Worm (Caenorhabditis elegans) whole organism, L2 larva: ENCODE data around the gene ins-16.
A peak's percentile ranks its signal among the peaks of the same experiment; 100 is the strongest.

Experiments used
- C34F6.9 ChIP-seq: fragments of 150-350 bp; optimal IDR thresholded peaks from 2 replicates; lab custom pipeline; 2014; ENCODE audit warnings: missing biosample characterization, missing genetic modification characterization
- F13H6.1 ChIP-seq: sonication (generic microtip); optimal IDR thresholded peaks from 2 replicates; lab custom pipeline; 2016; ENCODE audit warnings: missing genetic modification characterization, missing compliant biosample characterization
- R02D3.7 ChIP-seq: fragments of 150-350 bp; optimal IDR thresholded peaks from 2 replicates; lab custom pipeline; 2014; ENCODE audit warnings: missing biosample characterization, missing genetic modification characterization
- Y55F3AM.14 ChIP-seq: fragments of 200-800 bp; sonication (Bioruptor generic); optimal IDR thresholded peaks from 2 replicates; lab custom pipeline; 2018; ENCODE audit warnings: mild to moderate bottlenecking, missing genetic modification characterization, missing compliant biosample characterization
- ZK546.5 ChIP-seq: sonication (generic microtip); optimal IDR thresholded peaks from 2 replicates; lab custom pipeline; 2017; ENCODE audit warnings: missing biosample characterization, missing genetic modification characterization
- aly-2 ChIP-seq: fragments of 150-350 bp; optimal IDR thresholded peaks from 2 replicates; lab custom pipeline; 2014; ENCODE audit warnings: missing biosample characterization, missing genetic modification characterization
- ama-1 ChIP-seq: fragments of 150-350 bp; optimal IDR thresholded peaks from 2 replicates; lab custom pipeline; 2018; ENCODE audit warnings: inconsistent platforms
- blmp-1 ChIP-seq: sonication (generic microtip); optimal IDR thresholded peaks from 2 replicates; lab custom pipeline; 2017; ENCODE audit warnings: missing genetic modification characterization, mild to moderate bottlenecking, missing compliant biosample characterization, antibody characterized with exemption, moderate library complexity; ENCODE audit not compliant: insufficient read depth
- ceh-16 ChIP-seq: fragments of 150-350 bp; optimal IDR thresholded peaks from 2 replicates; lab custom pipeline; 2014; ENCODE audit warnings: missing biosample characterization, missing genetic modification characterization
- ceh-82 ChIP-seq: fragments of 150-350 bp; optimal IDR thresholded peaks from 2 replicates; lab custom pipeline; 2014; ENCODE audit warnings: missing biosample characterization, missing genetic modification characterization
- crh-2 ChIP-seq: sonication (generic microtip); optimal IDR thresholded peaks from 2 replicates; lab custom pipeline; 2017; ENCODE audit warnings: missing biosample characterization, missing genetic modification characterization
- dmd-4 ChIP-seq: sonication (generic microtip); optimal IDR thresholded peaks from 2 replicates; lab custom pipeline; 2017; ENCODE audit warnings: missing biosample characterization, missing genetic modification characterization
- egl-27 ChIP-seq: sonication (generic microtip); optimal IDR thresholded peaks from 3 replicates; lab custom pipeline; 2017; ENCODE audit warnings: missing biosample characterization, missing genetic modification reagents, missing genetic modification characterization
- elt-1 ChIP-seq: fragments of 150-350 bp; optimal IDR thresholded peaks from 2 replicates; lab custom pipeline; 2014; ENCODE audit warnings: missing biosample characterization, missing genetic modification characterization
- elt-3 ChIP-seq: sonication (generic microtip); optimal IDR thresholded peaks from 2 replicates; lab custom pipeline; 2017; ENCODE audit warnings: missing biosample characterization, missing genetic modification characterization
- lin-11 ChIP-seq: fragments of 150-350 bp; sonication (generic microtip); optimal IDR thresholded peaks from 2 replicates; lab custom pipeline; 2014; ENCODE audit warnings: missing biosample characterization, missing genetic modification characterization, inconsistent platforms, mixed read lengths
- lin-13 ChIP-seq: fragments of 150-350 bp; optimal IDR thresholded peaks from 2 replicates; lab custom pipeline; 2014; ENCODE audit warnings: missing biosample characterization, missing genetic modification reagents, missing genetic modification characterization
- lin-39 ChIP-seq: fragments of 150-350 bp; optimal IDR thresholded peaks from 2 replicates; lab custom pipeline; 2014; ENCODE audit warnings: missing biosample characterization, missing genetic modification reagents, missing genetic modification characterization
- lsy-2 ChIP-seq, 2 experiments: fragments of 150-350 bp in 1 of 2; sonication (generic microtip) in 1 of 2; optimal IDR thresholded peaks; 2 replicates each; lab custom pipeline; 2014 to 2017; ENCODE audit warnings: missing biosample characterization in 2 of 2, missing genetic modification characterization in 2 of 2
- mab-5 ChIP-seq: fragments of 150-350 bp; optimal IDR thresholded peaks from 2 replicates; lab custom pipeline; 2014; ENCODE audit warnings: missing biosample characterization, missing genetic modification characterization
- mdl-1 ChIP-seq, 2 experiments: fragments of 150-350 bp in 1 of 2; sonication (generic microtip) in 1 of 2; optimal IDR thresholded peaks; 2 replicates each; lab custom pipeline; 2017; ENCODE audit warnings: missing biosample characterization in 2 of 2, missing genetic modification characterization in 2 of 2
- nhr-10 ChIP-seq: sonication (generic microtip); optimal IDR thresholded peaks from 2 replicates; lab custom pipeline; 2017; ENCODE audit warnings: missing biosample characterization, missing genetic modification characterization
- nhr-11 ChIP-seq: fragments of 150-350 bp; optimal IDR thresholded peaks from 2 replicates; lab custom pipeline; 2014; ENCODE audit warnings: missing biosample characterization, missing genetic modification characterization
- nhr-129 ChIP-seq: fragments of 150-350 bp; optimal IDR thresholded peaks from 2 replicates; lab custom pipeline; 2014; ENCODE audit warnings: missing biosample characterization, missing genetic modification characterization
- nhr-21 ChIP-seq: fragments of 150-350 bp; optimal IDR thresholded peaks from 2 replicates; lab custom pipeline; 2014; ENCODE audit warnings: missing biosample characterization, missing genetic modification characterization
- nhr-237 ChIP-seq: fragments of 150-350 bp; optimal IDR thresholded peaks from 2 replicates; lab custom pipeline; 2014; ENCODE audit warnings: missing biosample characterization, missing genetic modification characterization
- nhr-6 ChIP-seq: fragments of 150-350 bp; optimal IDR thresholded peaks from 2 replicates; lab custom pipeline; 2014; ENCODE audit warnings: missing biosample characterization, missing genetic modification characterization
- nhr-77 ChIP-seq: fragments of 150-350 bp; optimal IDR thresholded peaks from 2 replicates; lab custom pipeline; 2014; ENCODE audit warnings: missing biosample characterization, missing genetic modification characterization
- peb-1 ChIP-seq: fragments of 150-350 bp; optimal IDR thresholded peaks from 2 replicates; lab custom pipeline; 2014; ENCODE audit warnings: missing biosample characterization, missing genetic modification characterization
- skn-1 ChIP-seq: sonication (generic microtip); optimal IDR thresholded peaks from 2 replicates; lab custom pipeline; 2017; ENCODE audit warnings: missing biosample characterization, missing genetic modification characterization
- sma-9 ChIP-seq, 2 experiments: fragments of 150-350 bp in 1 of 2; sonication (generic microtip) in 1 of 2; optimal IDR thresholded peaks; 2 replicates each; lab custom pipeline; 2014 to 2016; ENCODE audit warnings: missing genetic modification characterization in 2 of 2, mild to moderate bottlenecking in 1 of 2, missing biosample characterization in 1 of 2, missing compliant biosample characterization in 1 of 2, missing genetic modification reagents in 1 of 2, moderate library complexity in 1 of 2
- snpc-4 ChIP-seq: fragments of 150-350 bp; optimal IDR thresholded peaks from 2 replicates; lab custom pipeline; 2014; ENCODE audit warnings: missing biosample characterization, missing genetic modification characterization
- unc-39 ChIP-seq: fragments of 150-350 bp; optimal IDR thresholded peaks from 2 replicates; lab custom pipeline; 2014; ENCODE audit warnings: missing biosample characterization, missing genetic modification characterization
- unc-55 ChIP-seq: fragments of 150-350 bp; sonication (generic microtip); optimal IDR thresholded peaks from 3 replicates; lab custom pipeline; 2014; ENCODE audit warnings: missing biosample characterization, missing genetic modification reagents, missing genetic modification characterization
- unc-62 ChIP-seq: fragments of 150-350 bp; optimal IDR thresholded peaks from 2 replicates; lab custom pipeline; 2014; ENCODE audit warnings: missing biosample characterization, missing genetic modification reagents, missing genetic modification characterization
- zag-1 ChIP-seq: fragments of 150-350 bp; optimal IDR thresholded peaks from 2 replicates; lab custom pipeline; 2014; ENCODE audit warnings: missing biosample characterization, missing genetic modification characterization
- ztf-1 ChIP-seq: fragments of 200-800 bp; sonication (Bioruptor generic); conservative IDR thresholded peaks from 2 replicates; pipeline ENCODE4 v1.3.6; 2022; ENCODE audit warnings: missing genetic modification characterization, missing compliant biosample characterization
- ztf-11 ChIP-seq: sonication (generic microtip); optimal IDR thresholded peaks from 2 replicates; lab custom pipeline; 2017; ENCODE audit warnings: missing biosample characterization, missing genetic modification characterization
- ztf-4 ChIP-seq: fragments of 150-350 bp; optimal IDR thresholded peaks from 2 replicates; lab custom pipeline; 2014; ENCODE audit warnings: missing biosample characterization, missing genetic modification characterization

Gene ins-16

DNA sequence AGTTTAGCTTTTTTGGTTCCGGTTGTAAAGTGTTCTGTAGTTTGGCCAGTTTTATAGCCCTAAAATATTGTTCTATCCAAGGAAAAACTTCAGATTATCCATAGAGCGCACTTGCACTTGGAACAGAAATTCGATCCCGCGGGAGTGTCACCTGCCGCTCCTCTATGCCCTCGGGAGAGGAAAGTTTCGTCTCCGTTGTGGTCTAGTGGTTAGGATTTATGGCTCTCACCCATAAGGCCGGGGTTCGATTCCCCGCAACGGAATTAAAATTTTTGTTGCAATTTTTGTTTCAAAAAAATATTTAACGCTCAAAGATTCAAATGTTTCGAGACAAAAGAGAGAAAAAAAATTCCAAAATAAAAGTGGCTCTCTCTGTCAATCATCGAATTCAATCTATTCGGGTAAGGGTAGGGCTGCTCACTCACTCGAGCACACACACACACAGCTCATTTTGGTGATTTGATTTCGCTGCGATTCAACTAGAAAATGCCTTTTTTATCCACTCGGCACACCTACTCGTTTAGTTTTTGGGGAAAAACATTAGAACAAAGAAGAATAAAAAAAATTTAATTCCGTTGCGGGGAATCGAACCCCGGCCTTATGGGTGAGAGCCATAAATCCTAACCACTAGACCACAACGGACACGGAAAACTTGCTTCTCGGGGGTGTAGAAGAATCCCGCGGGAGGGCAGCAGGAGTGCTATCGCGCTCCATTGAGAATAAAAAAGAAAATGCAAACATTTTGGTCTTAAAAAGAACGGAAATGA is 28.2 kb downstream of the ins-16 start:
- no peak for TF ChIP-seq unc-55
- peak; percentile 17 for TF ChIP-seq crh-2 (tag; lab: Kevin White, UChicago)
- no peak for TF ChIP-seq lin-39 (tag; lab: Kevin White, UChicago)
- TF ChIP-seq Y55F3AM.14 (GFP tag; lab: Kevin White, UChicago), result no peak
- TF ChIP-seq mab-5 (tag; lab: Kevin White, UChicago), result no peak
- TF ChIP-seq C34F6.9, result no peak
- no peak for TF ChIP-seq skn-1
- TF ChIP-seq nhr-129 (tag; lab: Kevin White, UChicago), result peak; percentile 44
- TF ChIP-seq ztf-1 (GFP tag; lab: Robert Waterston, UW), result 0 out of 2 replicates have a peak, but pooled peaks have one; percentile 19
- no peak for TF ChIP-seq aly-2 (tag; lab: Kevin White, UChicago)
- peak; percentile 18 for TF ChIP-seq lin-13 (GFP tag; lab: Kevin White, UChicago)
- no peak for TF ChIP-seq mdl-1 (tag; optimal IDR thresholded peaks at IDR 0.05; lab: Kevin White, UChicago)
- peak; percentile 16 for TF ChIP-seq F13H6.1 (tag; lab: Kevin White, UChicago)
- no peak for TF ChIP-seq nhr-11 (tag; lab: Kevin White, UChicago)
- no peak for TF ChIP-seq peb-1 (tag; lab: Kevin White, UChicago)
- TF ChIP-seq elt-3, result no peak
- TF ChIP-seq ama-1, result no peak
- TF ChIP-seq lsy-2 (tag; optimal IDR thresholded peaks at IDR 0.05; lab: Kevin White, UChicago), result no peak
- TF ChIP-seq unc-39, result no peak
- TF ChIP-seq sma-9 (GFP tag; optimal IDR thresholded peaks at IDR 0.05; lab: Kevin White, UChicago), result no peak
- no peak for TF ChIP-seq sma-9 (tag; optimal IDR thresholded peaks at IDR 0.05; lab: Kevin White, UChicago)
- no peak for TF ChIP-seq blmp-1 (tag; lab: Kevin White, UChicago)
- no peak for TF ChIP-seq nhr-77 (tag; lab: Kevin White, UChicago)
- TF ChIP-seq ceh-16, result no peak
- TF ChIP-seq snpc-4 (tag; lab: Kevin White, UChicago), result no peak
- no peak for TF ChIP-seq elt-1 (tag; lab: Kevin White, UChicago)
- no peak for TF ChIP-seq nhr-21 (tag; lab: Kevin White, UChicago)
- no peak for TF ChIP-seq nhr-10 (tag; lab: Kevin White, UChicago)

DNA sequence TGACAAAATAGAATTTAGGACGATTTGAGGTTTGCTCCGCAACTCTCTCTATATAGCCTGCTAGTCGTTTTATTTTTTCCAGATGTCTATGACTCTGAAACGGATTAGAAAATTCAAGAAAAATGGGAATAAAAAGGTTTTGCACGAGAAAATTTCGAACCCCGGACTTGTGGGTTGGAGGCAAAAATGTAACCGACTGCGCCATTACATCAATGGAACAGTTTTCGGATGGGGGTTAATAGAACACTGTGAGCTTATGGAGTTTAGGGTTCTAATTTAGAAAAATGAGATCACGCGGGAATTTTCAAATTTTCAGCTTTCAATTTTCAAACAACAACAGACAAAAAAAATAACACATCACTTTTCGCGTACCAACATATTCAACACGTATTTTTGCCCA is 29.0 kb downstream of the ins-16 start:
- TF ChIP-seq ceh-16 (no peak), lin-11 (tag; lab: Kevin White, UChicago) (no peak), blmp-1 (tag; lab: Kevin White, UChicago) (no peak), skn-1 (no peak), lin-13 (GFP tag; lab: Kevin White, UChicago) (no peak)

DNA sequence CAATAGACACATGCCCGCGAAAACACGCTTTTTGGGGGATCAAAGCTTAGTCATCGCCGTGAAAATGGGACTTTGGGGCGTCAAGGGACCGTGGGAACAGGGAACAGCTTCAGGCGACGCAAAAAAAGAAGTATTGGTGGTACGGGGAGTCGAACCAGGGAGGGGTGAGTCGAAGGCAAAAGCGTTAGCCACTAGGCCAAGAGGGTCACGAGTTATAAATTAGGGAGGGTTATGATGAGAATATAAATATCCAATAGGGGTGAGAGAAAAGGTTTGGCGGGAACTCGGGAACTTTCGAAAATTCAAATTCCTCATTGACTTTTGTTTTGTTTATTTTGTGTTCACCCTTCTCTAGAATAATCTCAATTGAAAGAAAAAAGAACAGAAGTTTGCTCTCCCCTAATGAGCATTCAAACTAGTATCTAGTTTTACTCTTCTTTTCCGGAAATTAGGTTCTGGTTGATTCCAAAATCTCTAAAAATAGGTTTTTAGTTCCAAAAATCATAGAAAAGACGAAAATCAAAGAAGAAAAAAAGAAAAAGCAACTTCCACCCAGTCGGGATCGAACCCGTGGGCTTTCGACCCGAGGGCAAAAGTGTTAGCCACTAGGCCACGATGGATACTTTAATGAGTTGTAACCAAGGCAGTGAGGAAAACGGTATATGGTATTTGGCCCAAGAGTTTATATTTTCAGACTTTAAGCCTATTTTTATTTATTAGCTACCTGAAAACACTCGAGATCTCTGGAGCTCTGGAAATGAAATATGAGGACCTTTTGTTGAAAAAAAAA is 29.8 kb downstream of the ins-16 start:
- TF ChIP-seq ceh-16 (no peak), ceh-82 (no peak), lin-11 (tag; lab: Kevin White, UChicago) (no peak), mdl-1 (tag; optimal IDR thresholded peaks at IDR 0.05; lab: Kevin White, UChicago) (no peak), ztf-11 (tag; lab: Kevin White, UChicago) (no peak), unc-55 (no peak), nhr-21 (tag; lab: Kevin White, UChicago) (no peak), nhr-237 (no peak)

DNA sequence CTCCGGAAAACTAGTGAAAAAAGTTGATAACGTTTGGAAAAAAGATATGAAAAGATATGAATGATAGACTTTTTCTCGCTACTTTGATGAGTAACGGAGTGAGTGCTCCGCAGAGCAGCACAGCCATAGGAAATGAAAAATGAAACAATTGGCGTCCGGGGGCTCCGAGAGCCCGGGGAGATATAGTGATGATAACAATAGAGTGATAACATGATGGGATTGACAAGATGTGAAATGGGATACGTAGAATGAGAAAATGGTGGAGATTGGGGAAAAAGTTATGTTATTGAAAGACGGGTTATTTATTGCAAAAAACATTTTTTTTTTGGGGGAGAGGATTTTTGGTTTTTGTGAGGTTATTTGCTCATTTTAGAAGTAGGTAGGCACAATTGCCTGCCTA is 33.2 kb downstream of the ins-16 start:
- TF ChIP-seq F13H6.1 (tag; lab: Kevin White, UChicago), result peak; percentile 12
- peak in 1 of 2 experiments; percentile 15 for TF ChIP-seq lsy-2 (tag; optimal IDR thresholded peaks at IDR 0.05; lab: Kevin White, UChicago)
- TF ChIP-seq mab-5 (tag; lab: Kevin White, UChicago), result no peak

DNA sequence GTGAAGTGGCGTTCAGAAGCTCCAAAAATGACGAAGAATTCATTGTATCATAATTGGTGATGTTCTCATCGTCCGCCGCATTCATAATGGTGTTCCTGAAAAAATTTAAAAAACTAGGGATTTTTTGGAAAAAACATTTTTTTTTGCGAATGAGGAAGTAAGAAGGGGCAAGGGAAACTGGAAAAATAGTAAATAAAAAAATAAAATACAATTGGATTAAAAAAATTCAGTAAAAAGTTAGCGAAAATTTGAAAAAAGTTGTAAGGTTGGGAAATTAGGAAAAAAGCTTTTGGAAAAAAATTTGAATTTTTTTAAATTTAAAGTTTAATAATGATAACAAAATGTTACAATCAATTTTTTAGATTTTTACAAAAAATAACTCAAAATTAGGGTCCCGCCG is 39.3 kb downstream of the ins-16 start, which contains the start of gene ckr-2:
Gene ckr-2 (minus strand): TSS at position 101 of the 400 bp plus-strand sequence.
- no peak for TF ChIP-seq ZK546.5 (tag; lab: Kevin White, UChicago)
- no peak for TF ChIP-seq skn-1
- no peak for TF ChIP-seq ztf-4
- no peak for TF ChIP-seq egl-27 (tag; lab: Kevin White, UChicago)
- no peak for TF ChIP-seq peb-1 (tag; lab: Kevin White, UChicago)
- TF ChIP-seq sma-9 (GFP tag; optimal IDR thresholded peaks at IDR 0.05; lab: Kevin White, UChicago), result no peak
- no peak for TF ChIP-seq sma-9 (tag; optimal IDR thresholded peaks at IDR 0.05; lab: Kevin White, UChicago)
- no peak for TF ChIP-seq unc-55
- no peak for TF ChIP-seq nhr-10 (tag; lab: Kevin White, UChicago)
- no peak for TF ChIP-seq zag-1 (tag; lab: Kevin White, UChicago)
- no peak for TF ChIP-seq mab-5 (tag; lab: Kevin White, UChicago)
- TF ChIP-seq lsy-2 (tag; optimal IDR thresholded peaks at IDR 0.05; lab: Kevin White, UChicago), result no peak
- TF ChIP-seq nhr-21 (tag; lab: Kevin White, UChicago), result no peak
- TF ChIP-seq nhr-6 (tag; lab: Kevin White, UChicago), result no peak
- no peak for TF ChIP-seq R02D3.7
- no peak for TF ChIP-seq dmd-4 (tag; lab: Kevin White, UChicago)
- no peak for TF ChIP-seq elt-1 (tag; lab: Kevin White, UChicago)
- no peak for TF ChIP-seq snpc-4 (tag; lab: Kevin White, UChicago)
- no peak for TF ChIP-seq nhr-237
- TF ChIP-seq unc-62 (GFP tag; lab: Kevin White, UChicago), result no peak
- TF ChIP-seq lin-11 (tag; lab: Kevin White, UChicago), result no peak
